Fruit fly (Drosophila melanogaster) S2 (cell line): Measurements from ENCODE around the gene spirit.

Experiments used
- CG8478 ChIP-seq: fragments of >200 bp; optimal IDR thresholded peaks from 2 replicates; lab custom pipeline; 2018
- CTCF ChIP-seq, 2 experiments: fragments of >200 bp; optimal IDR thresholded peaks; 2 replicates each; lab custom pipeline; 2018

DNA sequence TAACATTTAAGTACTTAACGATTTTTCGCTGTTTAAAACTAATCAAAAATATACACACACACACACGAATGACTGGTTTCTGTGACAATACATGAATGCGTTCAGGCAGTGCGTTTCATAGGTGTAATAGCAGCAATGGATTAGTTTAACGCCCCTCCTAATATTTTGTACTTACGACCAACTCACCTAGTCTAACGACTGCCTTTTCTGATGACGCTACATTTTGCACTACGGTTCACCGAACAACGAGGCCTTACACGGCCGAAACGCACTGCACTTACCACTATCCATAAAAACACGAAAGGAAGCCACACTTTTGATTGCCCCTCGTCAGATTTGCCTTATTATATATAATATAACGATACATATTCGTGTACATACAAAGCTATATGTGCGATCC is 27.8 kb upstream of the spirit start:
- TF ChIP-seq CTCF (optimal IDR thresholded peaks at IDR 0.05; lab: Kevin White, UChicago) (no peak), CG8478 (lab: Kevin White, UChicago) (no peak)
